Fruit fly (Drosophila melanogaster) whole organism, adult: ENCODE data around the gene Eig71Eg.

Experiments used
- CG11617 ChIP-seq: fragments of 200-800 bp; sonication (Bioruptor generic); optimal IDR thresholded peaks from 2 replicates; lab custom pipeline; 2017; ENCODE audit warnings: mild to moderate bottlenecking, missing biosample characterization, missing genetic modification reagents, missing genetic modification characterization
- CG12768 ChIP-seq: fragments of 200-800 bp; sonication (Bioruptor generic); optimal IDR thresholded peaks from 2 replicates; lab custom pipeline; 2017; ENCODE audit warnings: missing biosample characterization, missing genetic modification characterization, mild to moderate bottlenecking, moderate library complexity, missing genetic modification reagents
- CG14711 ChIP-seq: fragments of 200-800 bp; sonication (Bioruptor generic); optimal IDR thresholded peaks from 2 replicates; lab custom pipeline; 2018; ENCODE audit warnings: missing biosample characterization, mild to moderate bottlenecking, missing genetic modification characterization, moderate library complexity
- CG1620 ChIP-seq: fragments of 200-800 bp; sonication (Bioruptor generic); optimal IDR thresholded peaks from 2 replicates; lab custom pipeline; 2016; ENCODE audit warnings: missing biosample characterization, missing genetic modification characterization
- CG33017 ChIP-seq: fragments of 200-800 bp; sonication (Bioruptor generic); optimal IDR thresholded peaks from 2 replicates; lab custom pipeline; 2018; ENCODE audit warnings: missing biosample characterization, mild to moderate bottlenecking, missing genetic modification characterization, moderate library complexity
- CG5204 ChIP-seq: fragments of 200-800 bp; sonication (Bioruptor generic); optimal IDR thresholded peaks from 2 replicates; lab custom pipeline; 2016; ENCODE audit warnings: missing biosample characterization, missing genetic modification characterization
- CG7045 ChIP-seq: fragments of 200-800 bp; sonication (Bioruptor generic); optimal IDR thresholded peaks from 2 replicates; lab custom pipeline; 2017; ENCODE audit warnings: missing biosample characterization, mild to moderate bottlenecking, missing genetic modification characterization
- CG7101 ChIP-seq: fragments of 200-800 bp; sonication (Bioruptor generic); optimal IDR thresholded peaks from 2 replicates; lab custom pipeline; 2018; ENCODE audit warnings: missing biosample characterization, mild to moderate bottlenecking, missing genetic modification characterization, moderate library complexity
- Clk ChIP-seq: fragments of 200-800 bp; sonication (Bioruptor generic); optimal IDR thresholded peaks from 2 replicates; lab custom pipeline; 2017; ENCODE audit warnings: missing biosample characterization, missing genetic modification characterization
- Crg-1 ChIP-seq: fragments of 200-800 bp; sonication (Bioruptor generic); optimal IDR thresholded peaks from 2 replicates; lab custom pipeline; 2016; ENCODE audit warnings: missing biosample characterization, missing genetic modification characterization
- Hr96 ChIP-seq: fragments of 200-800 bp; sonication (Bioruptor generic); optimal IDR thresholded peaks from 2 replicates; lab custom pipeline; 2016; ENCODE audit warnings: missing biosample characterization, missing genetic modification characterization
- Mnt ChIP-seq: fragments of 200-800 bp; sonication (Bioruptor generic); optimal IDR thresholded peaks from 2 replicates; lab custom pipeline; 2016; ENCODE audit warnings: missing biosample characterization, mild to moderate bottlenecking, missing genetic modification characterization
- bab1 ChIP-seq: fragments of 200-800 bp; sonication (Bioruptor generic); optimal IDR thresholded peaks from 3 replicates; lab custom pipeline; 2019; ENCODE audit warnings: missing biosample characterization, mild to moderate bottlenecking, missing genetic modification characterization, moderate library complexity
- cic ChIP-seq: fragments of 200-800 bp; sonication (Bioruptor generic); optimal IDR thresholded peaks from 2 replicates; lab custom pipeline; 2017; ENCODE audit warnings: missing biosample characterization, mild to moderate bottlenecking, missing genetic modification characterization, moderate library complexity
- cnc ChIP-seq, 2 experiments: fragments of >200 bp; optimal IDR thresholded peaks; 2 replicates each; lab custom pipeline; 2017
- kay ChIP-seq: fragments of 200-800 bp; sonication (Bioruptor generic); peaks from one replicate; lab custom pipeline; 2016; ENCODE audit warnings: missing biosample characterization, missing genetic modification characterization, borderline replicate concordance
- ovo ChIP-seq: fragments of 200-800 bp; sonication (Bioruptor generic); optimal IDR thresholded peaks from 2 replicates; lab custom pipeline; 2016; ENCODE audit warnings: missing biosample characterization, missing genetic modification characterization
- pad ChIP-seq: fragments of 200-800 bp; sonication (Bioruptor generic); optimal IDR thresholded peaks from 3 replicates; lab custom pipeline; 2017; ENCODE audit warnings: missing biosample characterization, missing genetic modification characterization, mild to moderate bottlenecking, moderate library complexity, missing genetic modification reagents
- tj ChIP-seq: fragments of 200-800 bp; sonication (Bioruptor generic); optimal IDR thresholded peaks from 3 replicates; lab custom pipeline; 2017; ENCODE audit warnings: missing biosample characterization, mild to moderate bottlenecking, missing genetic modification characterization, moderate library complexity
- toe ChIP-seq: fragments of 200-800 bp; sonication (Bioruptor generic); optimal IDR thresholded peaks from 2 replicates; lab custom pipeline; 2016; ENCODE audit warnings: missing biosample characterization, missing genetic modification characterization

Eig71Eg gene

dm6 chr3L:15647712-15648621, 9.5 kb upstream of the Eig71Eg start, which contains the start of the genes comm3 and CG43083:
TSS of gene comm3 (minus strand) at chr3L:15647762.
TSS of gene CG43083 (plus strand) at chr3L:15648571.
- TF ChIP-seq Mnt (GFP tag; lab: Kevin White, UChicago) (no peak), Hr96 (GFP tag; lab: Kevin White, UChicago) (no peak), ovo (no peak), CG7101 (tag; lab: Kevin White, UChicago) (no peak), pad (GFP tag; lab: Kevin White, UChicago) (no peak), CG12768 (GFP tag; lab: Kevin White, UChicago) (no peak), CG7045 (GFP tag; lab: Kevin White, UChicago) (no peak), tj (GFP tag; lab: Kevin White, UChicago) (no peak), cnc (optimal IDR thresholded peaks at IDR 0.05; lab: Kevin White, UChicago) (no peak), Crg-1 (no peak), cic (GFP tag; lab: Kevin White, UChicago) (no peak)

dm6 chr3L:15649561-15649960, 7.9 kb upstream of the Eig71Eg start, which contains the start of the genes Eig71Ea and Eig71Eb:
TSS of gene Eig71Ea (minus strand) at chr3L:15649661.
TSS of gene Eig71Eb (plus strand) at chr3L:15649936.
- no peak for TF ChIP-seq ovo
- TF ChIP-seq CG7101 (tag; lab: Kevin White, UChicago), result no peak
- no peak for TF ChIP-seq cic (GFP tag; lab: Kevin White, UChicago)
- TF ChIP-seq CG12768 (GFP tag; lab: Kevin White, UChicago), result no peak
- TF ChIP-seq tj (GFP tag; lab: Kevin White, UChicago), result no peak
- TF ChIP-seq pad (GFP tag; lab: Kevin White, UChicago), result no peak
- no peak for TF ChIP-seq Clk
- no peak for TF ChIP-seq Mnt (GFP tag; lab: Kevin White, UChicago)
- TF ChIP-seq Crg-1, result no peak
- TF ChIP-seq bab1, result no peak
- no peak for TF ChIP-seq kay
- TF ChIP-seq toe (GFP tag; lab: Kevin White, UChicago), result no peak
- TF ChIP-seq CG14711, result no peak
- no peak for TF ChIP-seq Hr96 (GFP tag; lab: Kevin White, UChicago)
- TF ChIP-seq CG1620 (GFP tag; lab: Kevin White, UChicago), result no peak
- no peak for TF ChIP-seq CG11617 (GFP tag; lab: Kevin White, UChicago)
- no peak for TF ChIP-seq cnc (optimal IDR thresholded peaks at IDR 0.05; lab: Kevin White, UChicago)
- no peak for TF ChIP-seq CG7045 (GFP tag; lab: Kevin White, UChicago)
- no peak for TF ChIP-seq CG5204 (GFP tag; lab: Kevin White, UChicago)
- TF ChIP-seq CG33017 (tag; lab: Kevin White, UChicago), result no peak

- TF ChIP-seq CG14711 (no peak), cnc (optimal IDR thresholded peaks at IDR 0.05; lab: Kevin White, UChicago) (no peak), Mnt (GFP tag; lab: Kevin White, UChicago) (no peak), CG33017 (tag; lab: Kevin White, UChicago) (no peak), toe (GFP tag; lab: Kevin White, UChicago) (no peak), tj (GFP tag; lab: Kevin White, UChicago) (no peak), Hr96 (GFP tag; lab: Kevin White, UChicago) (no peak), CG1620 (GFP tag; lab: Kevin White, UChicago) (no peak), kay (no peak)
Observed at dm6 chr3L:15650552-15650951, 6.9 kb upstream of the Eig71Eg start, which contains the start of gene CG43084. TSS of gene CG43084 (plus strand) at chr3L:15650852.

- TF ChIP-seq CG33017 (tag; lab: Kevin White, UChicago) (no peak), CG5204 (GFP tag; lab: Kevin White, UChicago) (no peak), Clk (no peak), CG14711 (no peak), CG7045 (GFP tag; lab: Kevin White, UChicago) (no peak)
Observed at dm6 chr3L:15652154-15652553, 5.3 kb upstream of the Eig71Eg start, which contains the start of the genes Eig71Ec and Eig71Ed. TSS of gene Eig71Ec (minus strand) at chr3L:15652254. TSS of gene Eig71Ed (plus strand) at chr3L:15652537.

dm6 chr3L:15655910-15656309, 1.5 kb upstream of the Eig71Eg start, which contains the start of gene Eig71Ee:
TSS of gene Eig71Ee (minus strand) at chr3L:15656010.
- TF ChIP-seq CG11617 (GFP tag; lab: Kevin White, UChicago) (no peak), ovo (no peak), Clk (no peak), CG7045 (GFP tag; lab: Kevin White, UChicago) (no peak), CG14711 (no peak), Hr96 (GFP tag; lab: Kevin White, UChicago) (no peak), kay (no peak)

- no peak for TF ChIP-seq pad (GFP tag; lab: Kevin White, UChicago)
- TF ChIP-seq cic (GFP tag; lab: Kevin White, UChicago), result no peak
- TF ChIP-seq CG1620 (GFP tag; lab: Kevin White, UChicago), result no peak
- no peak for TF ChIP-seq Crg-1
- TF ChIP-seq kay, result no peak
- TF ChIP-seq CG7101 (tag; lab: Kevin White, UChicago), result no peak
- TF ChIP-seq CG33017 (tag; lab: Kevin White, UChicago), result no peak
- TF ChIP-seq cnc (optimal IDR thresholded peaks at IDR 0.05; lab: Kevin White, UChicago), result no peak
- no peak for TF ChIP-seq Mnt (GFP tag; lab: Kevin White, UChicago)
Observed at dm6 chr3L:15659341-15659740, 1.9 kb downstream of the Eig71Eg start, which contains the start of the genes Eig71Eh and Eig71Ei. TSS of gene Eig71Eh (minus strand) at chr3L:15659441. TSS of gene Eig71Ei (plus strand) at chr3L:15659707.
